Worm (Caenorhabditis elegans): ENCODE measurements around the gene E01G6.1.

DNA sequence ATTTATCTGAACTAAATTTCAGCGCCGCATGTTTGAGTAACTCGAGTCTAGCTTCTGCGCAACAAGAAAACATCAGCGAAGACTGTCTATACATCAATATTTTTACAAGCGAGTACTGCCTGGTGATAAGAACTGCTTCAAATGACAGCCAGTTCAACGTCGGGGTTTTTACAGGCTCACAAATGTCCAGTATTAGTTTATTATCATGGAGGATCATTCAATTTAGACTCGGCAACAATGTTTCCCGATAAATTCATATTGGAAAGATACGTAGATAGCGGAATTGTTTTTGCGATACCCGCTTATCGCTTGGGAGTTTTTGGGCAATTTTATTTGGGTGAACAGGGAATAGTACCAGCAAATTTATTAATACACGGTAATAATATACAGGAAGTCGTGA is 30.3 kb upstream of the E01G6.1 start:
- TF ChIP-seq fos-1 (tag; optimal IDR thresholded peaks at IDR 0.05), result no peak
- no peak for TF ChIP-seq snpc-4 (tag; optimal IDR thresholded peaks at IDR 0.05)
- no peak for TF ChIP-seq lin-14 (GFP tag; optimal IDR thresholded peaks at IDR 0.05)
- TF ChIP-seq elt-3 (tag; optimal IDR thresholded peaks at IDR 0.05), result no peak
- no peak for TF ChIP-seq lin-35 (GFP tag; optimal IDR thresholded peaks at IDR 0.05)
- TF ChIP-seq aly-2 (tag; optimal IDR thresholded peaks at IDR 0.05), result no peak
- no peak for TF ChIP-seq nhr-77 (tag; optimal IDR thresholded peaks at IDR 0.05)
- no peak for TF ChIP-seq nhr-11 (tag; optimal IDR thresholded peaks at IDR 0.05)
- no peak for TF ChIP-seq rnt-1 (tag; optimal IDR thresholded peaks at IDR 0.05)
- TF ChIP-seq hlh-4 (tag; optimal IDR thresholded peaks at IDR 0.05), result no peak
- TF ChIP-seq ama-1 (optimal IDR thresholded peaks at IDR 0.05), result no peak
